Worm (Caenorhabditis elegans): ENCODE results near the gene egl-13.

Gene egl-13

ce11 chrX:5696197-5696596 is 32.6 kb downstream of the egl-13 start:
- TF ChIP-seq elt-2 (tag; optimal IDR thresholded peaks at IDR 0.05), result peak; percentile 87
- TF ChIP-seq tbx-2 (tag; optimal IDR thresholded peaks at IDR 0.05), result peak; percentile 4
- TF ChIP-seq npax-4 (tag; optimal IDR thresholded peaks at IDR 0.05), result no peak

ce11 chrX:5697208-5697607 is 33.6 kb downstream of the egl-13 start, which contains the start of gene W01C8.5:
Gene W01C8.5, minus strand, starts transcription at chrX:5697308.
- no peak for TF ChIP-seq C38D4.7 (GFP tag; optimal IDR thresholded peaks at IDR 0.05)
- TF ChIP-seq hlh-15 (tag; optimal IDR thresholded peaks at IDR 0.05), result no peak
- no peak for TF ChIP-seq nfya-1 (tag; optimal IDR thresholded peaks at IDR 0.05)

ce11 chrX:5698419-5698818 is 34.8 kb downstream of the egl-13 start:
- no peak for TF ChIP-seq unc-42 (tag; optimal IDR thresholded peaks at IDR 0.05)
- peak; percentile 35 for TF ChIP-seq ref-2 (tag; optimal IDR thresholded peaks at IDR 0.05)
- TF ChIP-seq C38D4.7 (GFP tag; optimal IDR thresholded peaks at IDR 0.05), result no peak
- peak; percentile 51 for TF ChIP-seq ceh-34 (tag; optimal IDR thresholded peaks at IDR 0.05)
- no peak for TF ChIP-seq che-1 (tag; optimal IDR thresholded peaks at IDR 0.05)
- no peak for TF ChIP-seq nfya-1 (tag; optimal IDR thresholded peaks at IDR 0.05)
- no peak for TF ChIP-seq ceh-22 (tag; optimal IDR thresholded peaks at IDR 0.05)
- TF ChIP-seq ceh-6 (GFP tag; optimal IDR thresholded peaks at IDR 0.05), result no peak

ce11 chrX:5699555-5699954 is 35.9 kb downstream of the egl-13 start:
- TF ChIP-seq unc-42 (tag; optimal IDR thresholded peaks at IDR 0.05) (peak; percentile 7), ceh-34 (tag; optimal IDR thresholded peaks at IDR 0.05) (no peak)

ce11 chrX:5707809-5708208 is 44.2 kb downstream of the egl-13 start:
- TF ChIP-seq Y22D7AL.16 (tag; optimal IDR thresholded peaks at IDR 0.05), result peak; percentile 75
- TF ChIP-seq pqm-1 (tag; optimal IDR thresholded peaks at IDR 0.05), result peak; percentile 27
- peak; percentile 81 for TF ChIP-seq gmeb-2 (tag; optimal IDR thresholded peaks at IDR 0.05)
- TF ChIP-seq che-1 (tag; optimal IDR thresholded peaks at IDR 0.05), result peak; percentile 89
- peak; percentile 85 for TF ChIP-seq hlh-13 (GFP tag; optimal IDR thresholded peaks at IDR 0.05)
- peak; percentile 61 for TF ChIP-seq dmd-4 (tag; optimal IDR thresholded peaks at IDR 0.05; ENCODE audit: borderline replicate concordance)
- peak; percentile 67 for TF ChIP-seq lim-6 (tag; optimal IDR thresholded peaks at IDR 0.05)
- peak; percentile 63 for TF ChIP-seq C08G9.2 (tag; optimal IDR thresholded peaks at IDR 0.05)
- peak; percentile 78 for TF ChIP-seq K09A11.1 (tag; optimal IDR thresholded peaks at IDR 0.05; ENCODE audit: insufficient read depth)
- TF ChIP-seq ceh-24 (tag; optimal IDR thresholded peaks at IDR 0.05), result peak; percentile 50
- peak; percentile 84 for TF ChIP-seq madf-2 (tag; optimal IDR thresholded peaks at IDR 0.05)
- peak; percentile 63 for TF ChIP-seq ceh-18 (tag; optimal IDR thresholded peaks at IDR 0.05)
- TF ChIP-seq ahr-1 (tag; optimal IDR thresholded peaks at IDR 0.05), result peak; percentile 65
- peak; percentile 67 for TF ChIP-seq unc-42 (tag; optimal IDR thresholded peaks at IDR 0.05)
- peak; percentile 91 for TF ChIP-seq pat-9 (tag; optimal IDR thresholded peaks at IDR 0.05)
- peak; percentile 30 for TF ChIP-seq odd-2 (tag; optimal IDR thresholded peaks at IDR 0.05)
- TF ChIP-seq T23F11.4 (GFP tag; optimal IDR thresholded peaks at IDR 0.05), result peak; percentile 78
- peak; percentile 83 for TF ChIP-seq hlh-15 (tag; optimal IDR thresholded peaks at IDR 0.05)
- peak; percentile 71 for TF ChIP-seq dve-1 (tag; optimal IDR thresholded peaks at IDR 0.05)
- peak; percentile 89 for TF ChIP-seq fkh-6 (tag; optimal IDR thresholded peaks at IDR 0.05)
- peak; percentile 91 for TF ChIP-seq sdc-2 (tag; optimal IDR thresholded peaks at IDR 0.05)
- TF ChIP-seq nhr-232 (tag; optimal IDR thresholded peaks at IDR 0.05), result peak; percentile 93
- TF ChIP-seq elt-2 (tag; optimal IDR thresholded peaks at IDR 0.05), result peak; percentile 93
- TF ChIP-seq pax-1 (tag; optimal IDR thresholded peaks at IDR 0.05), result no peak
- peak; percentile 91 for TF ChIP-seq ceh-6 (GFP tag; optimal IDR thresholded peaks at IDR 0.05)
- TF ChIP-seq unc-3 (GFP tag; conservative IDR thresholded peaks at IDR 0.05), result peak; percentile 89
- peak; percentile 75 for TF ChIP-seq unc-3 (tag; optimal IDR thresholded peaks at IDR 0.05)
- peak; percentile 57 for TF ChIP-seq hlh-30 (tag; optimal IDR thresholded peaks at IDR 0.05; ENCODE audit: insufficient read depth)
- TF ChIP-seq rnt-1 (tag; optimal IDR thresholded peaks at IDR 0.05), result peak; percentile 66
- TF ChIP-seq ceh-19 (GFP tag; optimal IDR thresholded peaks at IDR 0.05), result peak; percentile 91
- TF ChIP-seq ceh-9 (tag; optimal IDR thresholded peaks at IDR 0.05), result peak; percentile 58
- TF ChIP-seq ceh-2 (tag; optimal IDR thresholded peaks at IDR 0.05), result peak; percentile 76
- peak; percentile 84 for TF ChIP-seq syd-9 (tag; optimal IDR thresholded peaks at IDR 0.05)
- TF ChIP-seq nfya-1 (tag; optimal IDR thresholded peaks at IDR 0.05), result peak; percentile 46
- no peak for TF ChIP-seq pha-4 (tag; optimal IDR thresholded peaks at IDR 0.05)
- peak; percentile 48 for TF ChIP-seq F13H6.1 (tag; optimal IDR thresholded peaks at IDR 0.05)
- peak; percentile 67 for TF ChIP-seq hlh-8 (tag; optimal IDR thresholded peaks at IDR 0.05)
